Worm (Caenorhabditis elegans) whole organism, late embryonic: ENCODE measurements around the gene srv-4.

Source experiments
- C38D4.7 ChIP-seq: fragments of 200-800 bp; sonication (Bioruptor generic); optimal IDR thresholded peaks from 2 replicates; lab custom pipeline; 2018; ENCODE audit warnings: mild to moderate bottlenecking, missing genetic modification characterization, moderate library complexity, missing compliant biosample characterization
- T23F11.4 ChIP-seq: fragments of 200-800 bp; sonication (Bioruptor generic); optimal IDR thresholded peaks from 2 replicates; lab custom pipeline; 2018; ENCODE audit warnings: mild to moderate bottlenecking, missing genetic modification characterization, missing compliant biosample characterization
- Y22D7AL.16 ChIP-seq: sonication (generic microtip); optimal IDR thresholded peaks from 2 replicates; lab custom pipeline; 2016; ENCODE audit warnings: missing genetic modification characterization, missing compliant biosample characterization
- ahr-1 ChIP-seq: sonication (generic microtip); optimal IDR thresholded peaks from 2 replicates; lab custom pipeline; 2016; ENCODE audit warnings: missing genetic modification characterization, missing compliant biosample characterization
- ceh-14 ChIP-seq: sonication (generic microtip); optimal IDR thresholded peaks from 2 replicates; lab custom pipeline; 2016; ENCODE audit warnings: missing genotype, missing genetic modification characterization, missing compliant biosample characterization
- ceh-34 ChIP-seq: sonication (generic microtip); optimal IDR thresholded peaks from 2 replicates; lab custom pipeline; 2016; ENCODE audit warnings: mild to moderate bottlenecking, missing genetic modification characterization, missing compliant biosample characterization
- ceh-9 ChIP-seq: sonication (generic microtip); optimal IDR thresholded peaks from 2 replicates; lab custom pipeline; 2016; ENCODE audit warnings: mild to moderate bottlenecking, missing genetic modification characterization, inconsistent platforms, missing compliant biosample characterization
- che-1 ChIP-seq: sonication (generic microtip); optimal IDR thresholded peaks from 2 replicates; lab custom pipeline; 2016; ENCODE audit warnings: mild to moderate bottlenecking, missing genetic modification characterization, missing compliant biosample characterization
- dmd-4 ChIP-seq: sonication (generic microtip); optimal IDR thresholded peaks from 2 replicates; lab custom pipeline; 2016; ENCODE audit warnings: borderline replicate concordance, missing genetic modification characterization, missing compliant biosample characterization
- eyg-1 ChIP-seq: sonication (generic microtip); optimal IDR thresholded peaks from 2 replicates; lab custom pipeline; 2016; ENCODE audit warnings: missing genotype, missing genetic modification characterization, missing compliant biosample characterization
- fkh-10 ChIP-seq: fragments of 150-350 bp; optimal IDR thresholded peaks from 2 replicates; lab custom pipeline; 2014; ENCODE audit warnings: missing biosample characterization, missing genetic modification reagents, missing genetic modification characterization
- gmeb-2 ChIP-seq: sonication (generic microtip); optimal IDR thresholded peaks from 2 replicates; lab custom pipeline; 2016; ENCODE audit warnings: missing genetic modification characterization, inconsistent platforms, missing compliant biosample characterization
- hlh-15 ChIP-seq: sonication (generic microtip); optimal IDR thresholded peaks from 2 replicates; lab custom pipeline; 2016; ENCODE audit warnings: missing genetic modification characterization, missing compliant biosample characterization
- hlh-30 ChIP-seq: sonication (generic microtip); optimal IDR thresholded peaks from 2 replicates; lab custom pipeline; 2017; ENCODE audit warnings: antibody characterized with exemption, missing genetic modification characterization, missing compliant biosample characterization; ENCODE audit not compliant: insufficient read depth
- lim-6 ChIP-seq: sonication (generic microtip); optimal IDR thresholded peaks from 2 replicates; lab custom pipeline; 2016; ENCODE audit warnings: missing genetic modification characterization, missing compliant biosample characterization
- nhr-11 ChIP-seq: fragments of 150-350 bp; optimal IDR thresholded peaks from 2 replicates; lab custom pipeline; 2014; ENCODE audit warnings: missing biosample characterization, missing genetic modification characterization
- odd-2 ChIP-seq: sonication (generic microtip); optimal IDR thresholded peaks from 2 replicates; lab custom pipeline; 2017; ENCODE audit warnings: antibody characterized with exemption, mild to moderate bottlenecking, missing genetic modification characterization, missing compliant biosample characterization
- pag-3 ChIP-seq: sonication (generic microtip); optimal IDR thresholded peaks from 2 replicates; lab custom pipeline; 2016; ENCODE audit warnings: missing compliant biosample characterization, missing genetic modification characterization, borderline replicate concordance
- pax-1 ChIP-seq: fragments of 150-350 bp; optimal IDR thresholded peaks from 2 replicates; lab custom pipeline; 2014; ENCODE audit warnings: missing biosample characterization, missing genetic modification characterization
- pha-2 ChIP-seq: sonication (generic microtip); optimal IDR thresholded peaks from 2 replicates; lab custom pipeline; 2017; ENCODE audit warnings: mild to moderate bottlenecking, missing genetic modification characterization, missing compliant biosample characterization
- pha-4 ChIP-seq: fragments of 150-350 bp; optimal IDR thresholded peaks from 2 replicates; lab custom pipeline; 2018; ENCODE audit warnings: missing biosample characterization, missing genetic modification reagents, missing genetic modification characterization
- pros-1 ChIP-seq: fragments of 150-350 bp; optimal IDR thresholded peaks from 2 replicates; lab custom pipeline; 2014; ENCODE audit warnings: missing biosample characterization, missing genetic modification reagents, missing genetic modification characterization
- rnt-1 ChIP-seq: sonication (generic microtip); optimal IDR thresholded peaks from 2 replicates; lab custom pipeline; 2016; ENCODE audit warnings: missing genetic modification characterization, missing compliant biosample characterization
- sox-2 ChIP-seq: fragments of 200-800 bp; sonication (Bioruptor generic); IDR thresholded peaks from 2 replicates; pipeline ENCODE4 v1.3.6; 2022; ENCODE audit warnings: missing genetic modification reagents, missing genetic modification characterization, missing compliant biosample characterization
- sox-4 ChIP-seq: sonication (generic microtip); optimal IDR thresholded peaks from 2 replicates; lab custom pipeline; 2017; ENCODE audit warnings: mild to moderate bottlenecking, missing genetic modification characterization, inconsistent platforms, missing compliant biosample characterization
- tbx-7 ChIP-seq: sonication (generic microtip); optimal IDR thresholded peaks from 2 replicates; lab custom pipeline; 2016; ENCODE audit warnings: missing genotype, missing genetic modification characterization, missing compliant biosample characterization
- ttx-3 ChIP-seq: sonication (generic microtip); optimal IDR thresholded peaks from 2 replicates; lab custom pipeline; 2016; ENCODE audit warnings: missing genetic modification reagents, missing genetic modification characterization, missing compliant biosample characterization
- unc-3 ChIP-seq, 2 experiments: fragments of 200-800 bp in 1 of 2; sonication (Bioruptor generic) in 1 of 2; sonication (generic microtip) in 1 of 2; conservative IDR thresholded peaks in 1 of 2; optimal IDR thresholded peaks in 1 of 2; 2 replicates each; pipeline versions ENCODE4 v1.3.6 to Lab custom; 2016 to 2022; ENCODE audit warnings: missing compliant biosample characterization in 2 of 2, missing genetic modification characterization in 2 of 2, missing genetic modification reagents in 1 of 2
- unc-42 ChIP-seq: sonication (generic microtip); optimal IDR thresholded peaks from 2 replicates; lab custom pipeline; 2016; ENCODE audit warnings: missing genotype, missing genetic modification characterization, missing compliant biosample characterization
- unc-55 ChIP-seq: sonication (generic microtip); optimal IDR thresholded peaks from 2 replicates; lab custom pipeline; 2017; ENCODE audit warnings: missing biosample characterization, missing genetic modification reagents, missing genetic modification characterization

The srv-4 gene

ce11 chrIV:4259433-4259832 lies 28.8 kb downstream of the srv-4 start:
- no peak for TF ChIP-seq eyg-1 (tag; lab: Kevin White, UChicago)
- TF ChIP-seq odd-2 (tag; lab: Kevin White, UChicago): no peak
- TF ChIP-seq C38D4.7 (GFP tag; lab: Kevin White, UChicago): no peak
- TF ChIP-seq ceh-34 (tag; lab: Kevin White, UChicago): no peak
- no peak for TF ChIP-seq unc-3 (GFP tag; conservative IDR thresholded peaks at IDR 0.05; lab: Robert Waterston, UW)
- TF ChIP-seq unc-3 (tag; optimal IDR thresholded peaks at IDR 0.05; lab: Kevin White, UChicago): no peak
- TF ChIP-seq che-1 (tag; lab: Kevin White, UChicago): no peak
- TF ChIP-seq hlh-15 (tag; lab: Kevin White, UChicago): no peak
- TF ChIP-seq rnt-1 (tag; lab: Kevin White, UChicago): no peak
- TF ChIP-seq unc-55 (GFP tag; lab: Kevin White, UChicago): no peak
- no peak for TF ChIP-seq dmd-4 (tag; lab: Kevin White, UChicago)
- no peak for TF ChIP-seq pag-3 (tag; lab: Kevin White, UChicago)
- no peak for TF ChIP-seq ahr-1 (tag; lab: Kevin White, UChicago)
- TF ChIP-seq, all 69 proteins: peak for 0

- no peak for TF ChIP-seq fkh-10 (GFP tag; lab: Kevin White, UChicago)
- TF ChIP-seq ceh-9 (tag; lab: Kevin White, UChicago): no peak
- no peak for TF ChIP-seq lim-6 (tag; lab: Kevin White, UChicago)
- no peak for TF ChIP-seq odd-2 (tag; lab: Kevin White, UChicago)
- TF ChIP-seq sox-2 (GFP tag; lab: Robert Waterston, UW): no peak
- no peak for TF ChIP-seq ttx-3 (tag; lab: Kevin White, UChicago)
- TF ChIP-seq Y22D7AL.16 (tag; lab: Kevin White, UChicago): no peak
- no peak for TF ChIP-seq ceh-14 (tag; lab: Kevin White, UChicago)
- no peak for TF ChIP-seq nhr-11
- TF ChIP-seq ceh-34 (tag; lab: Kevin White, UChicago): no peak
- no peak for TF ChIP-seq sox-4 (tag; lab: Kevin White, UChicago)
- TF ChIP-seq T23F11.4 (GFP tag; lab: Kevin White, UChicago): no peak
- TF ChIP-seq hlh-30 (tag; lab: Kevin White, UChicago): no peak
- TF ChIP-seq pros-1 (tag; lab: Kevin White, UChicago): no peak
- TF ChIP-seq pax-1: no peak
- TF ChIP-seq hlh-15 (tag; lab: Kevin White, UChicago): no peak
- no peak for TF ChIP-seq tbx-7 (tag; lab: Kevin White, UChicago)
- TF ChIP-seq, all 69 proteins: peak for 0
Measured at ce11 chrIV:4254989-4255582, 33.1 kb downstream of the srv-4 start.

- TF ChIP-seq T23F11.4 (GFP tag; lab: Kevin White, UChicago) (no peak), pha-2 (peak; percentile 43)
Measured at ce11 chrIV:4247770-4248169, 40.5 kb downstream of the srv-4 start, which contains the start of gene ama-1. Gene ama-1 (plus strand): TSS chrIV:4248070.

- TF ChIP-seq unc-42 (peak; percentile 22), sox-2 (GFP tag; lab: Robert Waterston, UW) (no peak)
Measured at ce11 chrIV:4247334-4247733, 40.9 kb downstream of the srv-4 start.

ce11 chrIV:4246493-4246892 lies 41.7 kb downstream of the srv-4 start, which contains the start of gene ttr-20:
Gene ttr-20 (plus strand): TSS chrIV:4246793.
- TF ChIP-seq pha-4 (tag; lab: Kevin White, UChicago): no peak
- no peak for TF ChIP-seq pag-3 (tag; lab: Kevin White, UChicago)
- TF ChIP-seq gmeb-2 (tag; lab: Kevin White, UChicago): no peak
- TF ChIP-seq, all 69 proteins: peak for 0
